Worm (Caenorhabditis elegans): ENCODE data around the gene Y44A6B.3.

Y44A6B.3 gene

DNA sequence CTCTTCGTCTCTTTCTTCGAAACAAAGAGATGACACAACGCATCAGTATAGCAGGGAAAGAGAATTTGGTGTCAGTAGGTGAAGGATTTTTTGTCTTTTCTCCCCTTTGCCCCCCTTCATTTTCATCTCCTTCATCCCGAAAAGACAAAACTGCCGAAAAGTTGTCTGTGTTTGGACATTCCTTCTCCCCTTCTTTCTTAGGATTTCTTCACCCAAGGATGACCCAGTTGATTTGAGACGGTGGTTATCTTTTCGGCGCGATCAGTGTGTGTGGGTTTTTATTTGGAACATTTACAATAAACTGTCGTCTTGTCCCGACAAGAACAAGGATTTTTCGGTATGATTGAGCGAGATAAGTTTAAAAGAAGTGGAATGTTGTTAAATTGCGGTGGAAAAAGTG is 24.2 kb upstream of the Y44A6B.3 start:
- TF ChIP-seq T22C8.4 (GFP tag; IDR thresholded peaks at IDR 0.05): no peak
- TF ChIP-seq klf-2 (GFP tag; conservative IDR thresholded peaks at IDR 0.05): no peak
- TF ChIP-seq flt-1 (GFP tag; IDR thresholded peaks at IDR 0.05): no peak
- TF ChIP-seq cog-1 (tag; optimal IDR thresholded peaks at IDR 0.05): no peak
- no peak for TF ChIP-seq med-1 (GFP tag; optimal IDR thresholded peaks at IDR 0.05; ENCODE audit: insufficient read depth)
- TF ChIP-seq ztf-23 (GFP tag; IDR thresholded peaks at IDR 0.05): no peak
- TF ChIP-seq ref-1 (GFP tag; conservative IDR thresholded peaks at IDR 0.05): no peak
- TF ChIP-seq tab-1 (GFP tag; IDR thresholded peaks at IDR 0.05): no peak
- TF ChIP-seq ztf-29 (GFP tag; IDR thresholded peaks at IDR 0.05): no peak

DNA sequence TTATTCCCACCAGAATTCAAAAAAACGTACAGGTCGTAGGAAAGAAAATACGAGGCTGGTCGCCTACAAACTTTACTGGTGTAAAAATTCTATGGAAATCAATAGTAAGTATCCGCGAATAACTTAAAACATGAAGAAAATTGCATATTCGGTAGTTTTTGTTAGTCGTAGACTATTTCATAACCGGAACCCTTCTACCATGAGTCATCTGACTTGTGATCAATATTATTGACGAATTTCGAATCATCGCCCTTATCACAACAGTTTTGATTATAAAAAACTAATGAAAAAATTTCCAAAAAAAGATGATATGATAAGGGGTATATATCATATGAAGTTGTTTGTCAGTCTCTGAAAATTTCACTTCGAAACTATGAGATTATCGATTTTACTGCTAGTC is 21.8 kb upstream of the Y44A6B.3 start, which contains the start of gene W01F3.2:
W01F3.2 (plus strand) TSS at position 301 of the 400 bp plus-strand sequence.
- no peak for TF ChIP-seq flt-1 (GFP tag; IDR thresholded peaks at IDR 0.05)

DNA sequence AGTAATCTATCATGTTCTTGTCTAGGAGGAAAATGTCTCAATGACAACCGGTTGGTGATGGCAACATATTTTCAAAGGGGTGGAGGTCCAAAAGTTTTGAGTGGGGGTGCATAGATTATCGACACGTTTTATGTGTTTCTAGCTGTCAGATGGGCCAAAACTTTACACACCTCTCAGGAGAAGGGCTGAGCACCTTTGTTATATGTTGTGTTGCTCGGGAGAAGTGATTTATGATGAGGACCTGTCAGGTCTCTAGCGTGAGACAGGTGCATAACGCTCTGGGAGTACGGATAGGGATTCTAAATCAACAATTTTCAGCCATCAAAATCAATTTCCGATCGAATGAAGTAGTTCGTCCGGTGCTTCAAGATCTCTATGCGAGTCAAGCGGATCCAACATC is 18.4 kb upstream of the Y44A6B.3 start:
- no peak for TF ChIP-seq cog-1 (tag; optimal IDR thresholded peaks at IDR 0.05)
- TF ChIP-seq ztf-29 (GFP tag; IDR thresholded peaks at IDR 0.05): no peak
- no peak for TF ChIP-seq tab-1 (GFP tag; IDR thresholded peaks at IDR 0.05)
- no peak for TF ChIP-seq klf-2 (GFP tag; conservative IDR thresholded peaks at IDR 0.05)
- TF ChIP-seq T22C8.4 (GFP tag; IDR thresholded peaks at IDR 0.05): no peak
- no peak for TF ChIP-seq med-1 (GFP tag; optimal IDR thresholded peaks at IDR 0.05; ENCODE audit: insufficient read depth)

DNA sequence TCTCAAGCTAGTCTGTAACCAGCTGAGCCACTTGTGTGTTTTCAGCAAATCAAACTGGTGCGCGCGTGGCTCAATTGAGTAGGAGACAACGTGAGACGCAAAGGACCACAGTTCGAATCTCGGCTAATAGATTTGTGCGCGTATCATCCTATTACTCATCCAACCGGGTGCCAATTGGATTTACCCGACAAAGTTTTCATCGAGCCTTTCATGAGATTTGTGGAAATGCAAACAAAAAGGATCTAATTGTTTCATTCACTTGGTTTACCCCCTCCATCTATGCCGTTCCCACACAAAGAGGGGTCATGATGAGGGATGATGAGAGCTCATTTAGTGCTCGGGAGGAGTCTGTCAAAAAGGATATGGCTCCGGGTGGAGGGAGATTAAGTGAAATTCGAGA is 16.9 kb upstream of the Y44A6B.3 start:
- TF ChIP-seq tab-1 (GFP tag; IDR thresholded peaks at IDR 0.05): no peak
- TF ChIP-seq klf-2 (GFP tag; conservative IDR thresholded peaks at IDR 0.05): no peak
- no peak for TF ChIP-seq T22C8.4 (GFP tag; IDR thresholded peaks at IDR 0.05)

DNA sequence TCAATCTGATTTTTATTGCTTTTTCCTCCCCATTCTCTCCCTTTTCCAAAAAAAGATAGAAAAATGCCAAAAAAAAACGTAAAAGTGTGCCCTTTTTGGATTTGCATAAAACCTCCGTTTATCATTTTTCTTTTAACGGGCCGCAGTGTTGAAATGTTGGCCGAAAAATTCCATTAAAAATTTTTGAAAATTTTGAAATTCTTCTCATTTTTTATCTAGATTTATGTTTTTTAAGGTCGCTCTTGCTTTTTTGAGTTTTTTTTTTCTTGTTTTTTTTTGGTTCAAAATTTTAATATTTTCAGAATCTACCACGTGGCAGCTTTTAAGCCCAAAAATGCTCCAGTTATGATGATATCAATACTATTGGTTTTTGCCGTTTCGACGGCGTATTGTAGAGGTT is 16.1 kb upstream of the Y44A6B.3 start, which contains the start of gene mnr-1:
mnr-1 (plus strand) TSS at position 301 of the 400 bp plus-strand sequence.
- TF ChIP-seq klf-2 (GFP tag; conservative IDR thresholded peaks at IDR 0.05) (no peak), cog-1 (tag; optimal IDR thresholded peaks at IDR 0.05) (no peak), tab-1 (GFP tag; IDR thresholded peaks at IDR 0.05) (no peak), ztf-23 (GFP tag; IDR thresholded peaks at IDR 0.05) (no peak), flt-1 (GFP tag; IDR thresholded peaks at IDR 0.05) (no peak), ztf-29 (GFP tag; IDR thresholded peaks at IDR 0.05) (no peak), ref-1 (GFP tag; conservative IDR thresholded peaks at IDR 0.05) (no peak), T22C8.4 (GFP tag; IDR thresholded peaks at IDR 0.05) (no peak), med-1 (GFP tag; optimal IDR thresholded peaks at IDR 0.05; ENCODE audit: insufficient read depth) (no peak)

DNA sequence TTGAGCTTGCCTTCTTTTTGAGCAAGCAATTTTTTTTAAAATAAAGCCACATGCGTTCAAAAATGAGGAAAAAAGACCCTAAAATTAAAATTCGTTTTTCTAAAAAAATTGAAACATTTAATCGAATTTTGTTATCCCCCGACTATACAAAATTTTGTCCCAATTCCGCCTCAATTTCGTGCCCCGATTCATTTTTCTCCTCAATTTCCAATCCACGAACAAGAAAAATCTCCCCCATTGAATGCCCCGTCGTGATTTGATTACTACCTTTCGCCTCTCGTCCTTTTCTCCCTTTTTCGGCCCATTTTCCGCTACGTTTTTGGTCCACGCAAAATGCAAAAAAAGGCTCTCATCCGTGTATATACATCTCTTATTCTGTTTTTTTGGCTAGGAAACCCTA is 13.7 kb upstream of the Y44A6B.3 start:
- TF ChIP-seq ztf-23 (GFP tag; IDR thresholded peaks at IDR 0.05): no peak
- no peak for TF ChIP-seq ztf-29 (GFP tag; IDR thresholded peaks at IDR 0.05)
- TF ChIP-seq ref-1 (GFP tag; conservative IDR thresholded peaks at IDR 0.05): no peak
- no peak for TF ChIP-seq T22C8.4 (GFP tag; IDR thresholded peaks at IDR 0.05)

DNA sequence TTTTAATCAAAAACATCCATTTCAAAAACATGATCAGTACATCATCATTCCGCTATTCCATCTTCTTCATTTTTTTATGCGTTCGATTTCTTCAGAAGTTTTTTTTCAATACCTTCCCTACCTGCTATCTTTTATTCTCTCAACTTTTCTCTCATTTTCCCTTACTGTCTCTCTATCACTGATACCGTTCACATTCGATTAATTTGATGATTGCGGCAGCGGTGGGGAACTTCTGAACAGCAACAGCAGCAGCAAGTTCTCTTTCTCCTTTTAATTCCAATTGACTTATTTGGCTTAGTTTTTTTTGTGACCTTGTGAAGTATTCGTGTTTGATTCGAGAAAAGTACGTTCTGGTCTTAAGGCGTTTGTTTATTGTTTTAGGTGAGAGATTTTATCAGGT is 10.6 kb upstream of the Y44A6B.3 start:
- TF ChIP-seq klf-2 (GFP tag; conservative IDR thresholded peaks at IDR 0.05): no peak
- no peak for TF ChIP-seq T22C8.4 (GFP tag; IDR thresholded peaks at IDR 0.05)

DNA sequence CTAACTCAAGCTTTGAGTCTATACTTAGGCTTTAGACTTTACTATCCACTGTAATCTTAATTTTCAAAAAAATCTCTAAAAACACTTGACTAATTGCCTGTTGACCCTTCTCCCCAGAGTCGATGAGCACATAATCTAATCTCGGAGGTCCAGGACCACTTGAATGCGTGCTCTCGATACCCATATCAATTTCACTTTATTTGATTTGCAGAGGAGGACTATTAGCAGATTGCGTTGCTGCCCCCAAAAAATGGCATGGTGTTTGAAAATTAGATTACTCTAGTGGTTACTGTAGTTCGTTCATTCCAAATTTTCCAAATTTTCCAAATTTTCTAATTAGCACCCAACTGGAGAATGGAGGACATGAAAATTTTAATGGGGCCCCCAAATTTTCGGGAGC is 7.2 kb upstream of the Y44A6B.3 start:
- TF ChIP-seq T22C8.4 (GFP tag; IDR thresholded peaks at IDR 0.05) (no peak), tab-1 (GFP tag; IDR thresholded peaks at IDR 0.05) (no peak), ztf-29 (GFP tag; IDR thresholded peaks at IDR 0.05) (no peak), klf-2 (GFP tag; conservative IDR thresholded peaks at IDR 0.05) (no peak), med-1 (GFP tag; optimal IDR thresholded peaks at IDR 0.05; ENCODE audit: insufficient read depth) (no peak), ztf-23 (GFP tag; IDR thresholded peaks at IDR 0.05) (no peak), ref-1 (GFP tag; conservative IDR thresholded peaks at IDR 0.05) (no peak), cog-1 (tag; optimal IDR thresholded peaks at IDR 0.05) (no peak), flt-1 (GFP tag; IDR thresholded peaks at IDR 0.05) (no peak)

DNA sequence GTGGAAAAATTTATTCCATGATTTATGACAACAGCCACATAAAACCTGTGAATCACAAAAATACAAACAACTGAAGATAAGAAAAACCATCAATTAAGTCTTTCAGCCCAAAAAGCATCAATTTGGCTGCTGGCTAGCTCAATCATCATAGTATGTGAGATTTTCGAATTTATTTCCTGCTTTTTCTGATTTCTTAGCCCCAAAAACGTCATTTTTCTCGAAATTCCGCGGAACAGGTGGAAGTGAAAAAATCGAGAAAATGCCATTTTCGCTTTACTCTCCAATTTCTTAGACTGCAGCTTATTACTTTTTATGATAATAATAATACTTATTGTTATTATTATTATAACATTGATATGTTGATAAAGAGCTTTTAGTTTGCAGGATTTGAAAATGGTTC is 3.7 kb upstream of the Y44A6B.3 start, which contains the start of gene srxa-15:
srxa-15 (plus strand) TSS at position 301 of the 400 bp plus-strand sequence.
- TF ChIP-seq flt-1 (GFP tag; IDR thresholded peaks at IDR 0.05) (no peak), ref-1 (GFP tag; conservative IDR thresholded peaks at IDR 0.05) (no peak), T22C8.4 (GFP tag; IDR thresholded peaks at IDR 0.05) (no peak), ztf-29 (GFP tag; IDR thresholded peaks at IDR 0.05) (no peak), med-1 (GFP tag; optimal IDR thresholded peaks at IDR 0.05; ENCODE audit: insufficient read depth) (no peak), klf-2 (GFP tag; conservative IDR thresholded peaks at IDR 0.05) (no peak), cog-1 (tag; optimal IDR thresholded peaks at IDR 0.05) (no peak), ztf-23 (GFP tag; IDR thresholded peaks at IDR 0.05) (no peak), tab-1 (GFP tag; IDR thresholded peaks at IDR 0.05) (no peak)

DNA sequence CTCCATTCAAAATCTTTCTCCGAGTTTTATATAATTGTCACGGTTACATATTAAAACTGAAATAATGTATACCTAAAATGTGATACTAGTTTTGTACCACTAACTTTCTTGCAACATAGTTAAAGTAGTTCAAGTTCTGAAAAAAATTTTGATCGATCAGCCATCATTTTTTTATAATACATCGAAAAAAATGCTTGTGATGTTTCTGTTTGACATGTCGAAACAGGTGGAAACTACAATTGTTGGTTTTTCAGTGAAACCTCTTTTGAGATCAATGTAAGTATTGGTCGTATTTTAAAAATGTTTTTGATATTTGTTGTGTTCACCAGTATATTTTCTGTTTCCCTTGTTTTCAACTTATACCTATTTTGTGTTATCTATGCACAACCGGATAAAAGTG is 1.1 kb upstream of the Y44A6B.3 start, which contains the start of gene srxa-14:
srxa-14 (plus strand) TSS at position 301 of the 400 bp plus-strand sequence.
- TF ChIP-seq med-1 (GFP tag; optimal IDR thresholded peaks at IDR 0.05; ENCODE audit: insufficient read depth): no peak
- TF ChIP-seq ztf-23 (GFP tag; IDR thresholded peaks at IDR 0.05): no peak
- TF ChIP-seq tab-1 (GFP tag; IDR thresholded peaks at IDR 0.05): no peak
- TF ChIP-seq cog-1 (tag; optimal IDR thresholded peaks at IDR 0.05): no peak
- TF ChIP-seq flt-1 (GFP tag; IDR thresholded peaks at IDR 0.05): no peak
- no peak for TF ChIP-seq ref-1 (GFP tag; conservative IDR thresholded peaks at IDR 0.05)
- TF ChIP-seq T22C8.4 (GFP tag; IDR thresholded peaks at IDR 0.05): no peak

DNA sequence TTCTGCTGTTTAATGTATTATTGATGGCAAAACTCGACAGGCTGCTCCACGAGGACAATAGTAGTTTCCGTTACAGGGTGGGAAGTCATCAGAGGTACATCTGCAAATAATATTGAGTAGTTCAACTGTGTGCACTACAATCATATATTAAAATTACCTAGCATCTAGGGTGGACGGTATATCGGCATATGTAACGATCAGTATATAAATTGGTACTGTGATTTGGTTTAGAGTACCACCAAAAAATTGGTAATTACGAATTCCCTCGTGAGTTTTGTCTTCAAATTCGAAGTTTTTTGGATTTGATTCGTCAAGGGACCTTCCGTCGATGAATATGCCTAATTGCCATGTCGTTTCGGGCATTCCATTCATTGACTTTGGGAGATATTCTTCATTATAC is 1.4 kb downstream of the Y44A6B.3 start, which contains the start of gene ttr-13:
ttr-13 (minus strand) TSS at position 101 of the 400 bp plus-strand sequence.
- TF ChIP-seq ref-1 (GFP tag; conservative IDR thresholded peaks at IDR 0.05) (no peak), tab-1 (GFP tag; IDR thresholded peaks at IDR 0.05) (no peak), klf-2 (GFP tag; conservative IDR thresholded peaks at IDR 0.05) (no peak), cog-1 (tag; optimal IDR thresholded peaks at IDR 0.05) (no peak), flt-1 (GFP tag; IDR thresholded peaks at IDR 0.05) (no peak), ztf-23 (GFP tag; IDR thresholded peaks at IDR 0.05) (no peak), med-1 (GFP tag; optimal IDR thresholded peaks at IDR 0.05; ENCODE audit: insufficient read depth) (no peak), T22C8.4 (GFP tag; IDR thresholded peaks at IDR 0.05) (no peak), ztf-29 (GFP tag; IDR thresholded peaks at IDR 0.05) (no peak)
